Fruit fly (Drosophila melanogaster) whole organism, embryonic: ENCODE results near the gene CG17826.

ENCODE experiments used
- ATbp ChIP-seq: fragments of 200-800 bp; sonication (Bioruptor generic); optimal IDR thresholded peaks from 2 replicates; lab custom pipeline; 2017; ENCODE audit warnings: missing biosample characterization, mild to moderate bottlenecking, missing genetic modification characterization, missing genetic modification reagents
- B-H1 ChIP-seq: fragments of 200-800 bp; sonication (Bioruptor generic); IDR thresholded peaks from 3 replicates; pipeline ENCODE4 v1.3.6; 2022; ENCODE audit warnings: missing biosample characterization, missing genetic modification characterization
- Bdp1 ChIP-seq: fragments of 200-800 bp; sonication (Bioruptor generic); optimal IDR thresholded peaks from 3 replicates; lab custom pipeline; 2016; ENCODE audit warnings: missing biosample characterization, missing genetic modification characterization
- Bteb2 ChIP-seq: fragments of 200-800 bp; sonication (Bioruptor generic); optimal IDR thresholded peaks from 2 replicates; lab custom pipeline; 2016; ENCODE audit warnings: missing biosample characterization, missing genetic modification characterization
- CG10979 ChIP-seq: fragments of 200-800 bp; sonication (Bioruptor generic); optimal IDR thresholded peaks from 2 replicates; lab custom pipeline; 2018; ENCODE audit warnings: missing biosample characterization, mild to moderate bottlenecking, missing genetic modification characterization, moderate library complexity
- CG11093 ChIP-seq: fragments of 200-800 bp; sonication (Bioruptor generic); IDR thresholded peaks from 3 replicates; pipeline ENCODE4 v1.3.6; 2022; ENCODE audit warnings: missing biosample characterization, missing genetic modification characterization
- CG12219 ChIP-seq: fragments of 200-800 bp; sonication (Bioruptor generic); optimal IDR thresholded peaks from 3 replicates; lab custom pipeline; 2018; ENCODE audit warnings: missing biosample characterization, mild to moderate bottlenecking, missing genetic modification characterization
- CG13287 ChIP-seq: fragments of 200-800 bp; sonication (Bioruptor generic); IDR thresholded peaks from 2 replicates; pipeline ENCODE4 v1.3.6; 2022; ENCODE audit warnings: missing biosample characterization, missing genetic modification characterization; ENCODE audit not compliant: partially characterized antibody
- CG13624 ChIP-seq: fragments of 200-800 bp; sonication (Bioruptor generic); optimal IDR thresholded peaks from 2 replicates; lab custom pipeline; 2016; ENCODE audit warnings: missing biosample characterization, missing genetic modification characterization
- CG14667 ChIP-seq: fragments of 200-800 bp; sonication (Bioruptor generic); IDR thresholded peaks from 2 replicates; pipeline ENCODE4 v1.3.6; 2022; ENCODE audit warnings: missing biosample characterization, missing genetic modification characterization
- CG1647 ChIP-seq: fragments of 200-800 bp; sonication (Bioruptor generic); optimal IDR thresholded peaks from 3 replicates; lab custom pipeline; 2016; ENCODE audit warnings: missing biosample characterization, missing genetic modification characterization
- CG2116 ChIP-seq: fragments of 200-800 bp; sonication (Bioruptor generic); optimal IDR thresholded peaks from 3 replicates; lab custom pipeline; 2018; ENCODE audit warnings: missing biosample characterization, mild to moderate bottlenecking, missing genetic modification characterization
- CG2875 ChIP-seq: fragments of 200-800 bp; sonication (Bioruptor generic); optimal IDR thresholded peaks from 2 replicates; lab custom pipeline; 2017; ENCODE audit warnings: missing biosample characterization, mild to moderate bottlenecking, missing genetic modification characterization, missing genetic modification reagents
- CG34224 ChIP-seq: fragments of 200-800 bp; sonication (Bioruptor generic); IDR thresholded peaks from 3 replicates; pipeline ENCODE4 v1.3.6; 2022; ENCODE audit warnings: missing biosample characterization, missing genetic modification characterization; ENCODE audit not compliant: partially characterized antibody
- CG34422 ChIP-seq: fragments of 200-800 bp; sonication (Bioruptor generic); IDR thresholded peaks from 3 replicates; pipeline ENCODE4 v1.3.6; 2022; ENCODE audit warnings: missing biosample characterization, missing genetic modification characterization
- CG4282 ChIP-seq: fragments of 200-800 bp; sonication (Bioruptor generic); optimal IDR thresholded peaks from 2 replicates; lab custom pipeline; 2016; ENCODE audit warnings: missing biosample characterization, missing genetic modification characterization
- CG4820 ChIP-seq: fragments of 200-800 bp; sonication (Bioruptor generic); optimal IDR thresholded peaks from 3 replicates; lab custom pipeline; 2016; ENCODE audit warnings: missing biosample characterization, missing genetic modification characterization
- CG6254 ChIP-seq: fragments of 200-800 bp; sonication (Bioruptor generic); optimal IDR thresholded peaks from 3 replicates; lab custom pipeline; 2017; ENCODE audit warnings: mild to moderate bottlenecking, missing biosample characterization, missing genetic modification reagents, missing genetic modification characterization
- CG7271 ChIP-seq: fragments of 200-800 bp; sonication (Bioruptor generic); optimal IDR thresholded peaks from 2 replicates; lab custom pipeline; 2018; ENCODE audit warnings: missing biosample characterization, mild to moderate bottlenecking, missing genetic modification characterization, moderate library complexity
- CG7963 ChIP-seq: fragments of 200-800 bp; sonication (Bioruptor generic); IDR thresholded peaks from 3 replicates; pipeline ENCODE4 v1.3.6; 2022; ENCODE audit warnings: missing biosample characterization, missing genetic modification characterization; ENCODE audit not compliant: partially characterized antibody
- Deaf1 ChIP-seq: fragments of 200-800 bp; optimal IDR thresholded peaks from 3 replicates; lab custom pipeline; 2019; ENCODE audit warnings: missing biosample characterization, mild to moderate bottlenecking, missing genetic modification characterization, moderate library complexity
- Dek ChIP-seq: fragments of 200-800 bp; sonication (Bioruptor generic); optimal IDR thresholded peaks from 3 replicates; lab custom pipeline; 2019; ENCODE audit warnings: missing biosample characterization, mild to moderate bottlenecking, missing genetic modification characterization, moderate library complexity
- Doc2 ChIP-seq: fragments of 200-800 bp; sonication (Bioruptor generic); IDR thresholded peaks from 2 replicates; pipeline ENCODE4 v1.3.6; 2022; ENCODE audit warnings: missing biosample characterization, missing genetic modification characterization
- Elba2 ChIP-seq: fragments of 200-800 bp; sonication (Bioruptor generic); optimal IDR thresholded peaks from 3 replicates; lab custom pipeline; 2016; ENCODE audit warnings: missing biosample characterization, missing genetic modification characterization
- Fer3 ChIP-seq: fragments of 200-800 bp; sonication (Bioruptor generic); optimal IDR thresholded peaks from 2 replicates; lab custom pipeline; 2018; ENCODE audit warnings: missing biosample characterization, mild to moderate bottlenecking, missing genetic modification characterization, moderate library complexity
- Hey ChIP-seq: fragments of 200-800 bp; sonication (Bioruptor generic); optimal IDR thresholded peaks from 3 replicates; lab custom pipeline; 2018; ENCODE audit warnings: missing biosample characterization, mild to moderate bottlenecking, missing genetic modification characterization
- MBD-R2 ChIP-seq: fragments of 200-800 bp; sonication (Bioruptor generic); IDR thresholded peaks from 2 replicates; pipeline ENCODE4 v1.3.6; 2022; ENCODE audit warnings: missing biosample characterization, missing genetic modification characterization
- Med ChIP-seq: fragments of 200-800 bp; sonication (Bioruptor generic); peaks from one replicate; lab custom pipeline; 2016; ENCODE audit warnings: missing biosample characterization, missing genetic modification characterization, mild to moderate bottlenecking, inconsistent platforms, moderate library complexity
- Opbp ChIP-seq: fragments of 200-800 bp; sonication (Bioruptor generic); IDR thresholded peaks from 3 replicates; pipeline ENCODE4 v1.3.6; 2022; ENCODE audit warnings: missing biosample characterization, missing genetic modification characterization; ENCODE audit not compliant: partially characterized antibody
- PHDP ChIP-seq: fragments of 200-800 bp; sonication (Bioruptor generic); optimal IDR thresholded peaks from 3 replicates; lab custom pipeline; 2018; ENCODE audit warnings: missing biosample characterization, mild to moderate bottlenecking, missing genetic modification characterization, moderate library complexity
- Scr ChIP-seq: fragments of 200-800 bp; sonication (Bioruptor generic); IDR thresholded peaks from 2 replicates; pipeline ENCODE4 v1.3.6; 2022; ENCODE audit warnings: missing biosample characterization, missing genetic modification characterization; ENCODE audit not compliant: partially characterized antibody
- chn ChIP-seq: fragments of 200-800 bp; sonication (Bioruptor generic); optimal IDR thresholded peaks from 2 replicates; lab custom pipeline; 2016; ENCODE audit warnings: missing biosample characterization, missing genetic modification characterization
- crol ChIP-seq: fragments of 200-800 bp; sonication (Bioruptor generic); IDR thresholded peaks from 2 replicates; pipeline ENCODE4 v1.3.6; 2022; ENCODE audit warnings: missing biosample characterization, missing genetic modification characterization
- cwo ChIP-seq: fragments of 200-800 bp; sonication (Bioruptor generic); optimal IDR thresholded peaks from 3 replicates; lab custom pipeline; 2017; ENCODE audit warnings: missing biosample characterization, missing genetic modification characterization, mild to moderate bottlenecking, moderate library complexity, missing genetic modification reagents
- dm ChIP-seq: fragments of 200-800 bp; sonication (Bioruptor generic); optimal IDR thresholded peaks from 3 replicates; lab custom pipeline; 2016; ENCODE audit warnings: missing biosample characterization, missing genetic modification characterization
- en ChIP-seq: fragments of 200-800 bp; sonication (Bioruptor generic); optimal IDR thresholded peaks from 2 replicates; lab custom pipeline; 2016; ENCODE audit warnings: missing biosample characterization, missing genetic modification characterization
- ewg ChIP-seq: fragments of 200-800 bp; sonication (Bioruptor generic); optimal IDR thresholded peaks from 3 replicates; lab custom pipeline; 2017; ENCODE audit warnings: mild to moderate bottlenecking, missing biosample characterization, missing genetic modification reagents, missing genetic modification characterization
- ftz-f1 ChIP-seq: fragments of 200-800 bp; sonication (Bioruptor generic); optimal IDR thresholded peaks from 2 replicates; lab custom pipeline; 2016; ENCODE audit warnings: missing biosample characterization, missing genetic modification characterization
- grn ChIP-seq: fragments of 200-800 bp; sonication (Bioruptor generic); optimal IDR thresholded peaks from 3 replicates; lab custom pipeline; 2017; ENCODE audit warnings: missing biosample characterization, missing genetic modification characterization
- hbn ChIP-seq: fragments of 200-800 bp; sonication (Bioruptor generic); IDR thresholded peaks from 2 replicates; pipeline ENCODE4 v1.3.6; 2022; ENCODE audit warnings: missing biosample characterization, missing genetic modification characterization; ENCODE audit not compliant: partially characterized antibody
- kni ChIP-seq: fragments of 200-800 bp; sonication (Bioruptor generic); optimal IDR thresholded peaks from 3 replicates; lab custom pipeline; 2017; ENCODE audit warnings: mild to moderate bottlenecking, missing biosample characterization, missing genetic modification reagents, missing genetic modification characterization
- sc ChIP-seq, 3 experiments: fragments of >200 bp in 2 of 3; fragments of 200-800 bp in 1 of 3; sonication (Bioruptor generic) in 1 of 3; optimal IDR thresholded peaks; 2 replicates in 2 of 3; 3 replicates in 1 of 3; lab custom pipeline; 2017; ENCODE audit warnings: mild to moderate bottlenecking in 1 of 3, missing biosample characterization in 1 of 3, missing genetic modification characterization in 1 of 3, missing genetic modification reagents in 1 of 3
- schlank ChIP-seq: fragments of 200-800 bp; sonication (Bioruptor generic); optimal IDR thresholded peaks from 2 replicates; lab custom pipeline; 2018; ENCODE audit warnings: missing biosample characterization, mild to moderate bottlenecking, missing genetic modification characterization
- sens ChIP-seq: fragments of 200-800 bp; sonication (Bioruptor generic); peaks from one replicate; lab custom pipeline; 2016; ENCODE audit warnings: missing biosample characterization, missing genetic modification characterization
- shn ChIP-seq: fragments of 200-800 bp; sonication (Bioruptor generic); optimal IDR thresholded peaks from 3 replicates; lab custom pipeline; 2016; ENCODE audit warnings: missing biosample characterization, missing genetic modification characterization
- stwl ChIP-seq: fragments of 200-800 bp; sonication (Bioruptor generic); optimal IDR thresholded peaks from 3 replicates; lab custom pipeline; 2018; ENCODE audit warnings: missing biosample characterization, mild to moderate bottlenecking, missing genetic modification characterization, moderate library complexity
- tin ChIP-seq: fragments of 200-800 bp; sonication (Bioruptor generic); optimal IDR thresholded peaks from 3 replicates; lab custom pipeline; 2016; ENCODE audit warnings: missing biosample characterization, missing genetic modification characterization
- vvl ChIP-seq: fragments of 200-800 bp; sonication (Bioruptor generic); IDR thresholded peaks from 2 replicates; pipeline ENCODE4 v1.3.6; 2022; ENCODE audit warnings: missing biosample characterization, missing genetic modification characterization
- zen2 ChIP-seq: fragments of 200-800 bp; sonication (Bioruptor generic); IDR thresholded peaks from 3 replicates; pipeline ENCODE4 v1.3.6; 2022; ENCODE audit warnings: missing biosample characterization, missing genetic modification characterization; ENCODE audit not compliant: partially characterized antibody
- zf30C ChIP-seq: fragments of 200-800 bp; sonication (Bioruptor generic); optimal IDR thresholded peaks from 3 replicates; lab custom pipeline; 2018; ENCODE audit warnings: missing biosample characterization, mild to moderate bottlenecking, missing genetic modification characterization
- zfh1 ChIP-seq: fragments of 200-800 bp; sonication (Bioruptor generic); IDR thresholded peaks from 3 replicates; pipeline ENCODE4 v1.3.6; 2022; ENCODE audit warnings: missing biosample characterization, missing genetic modification characterization

Gene CG17826

DNA sequence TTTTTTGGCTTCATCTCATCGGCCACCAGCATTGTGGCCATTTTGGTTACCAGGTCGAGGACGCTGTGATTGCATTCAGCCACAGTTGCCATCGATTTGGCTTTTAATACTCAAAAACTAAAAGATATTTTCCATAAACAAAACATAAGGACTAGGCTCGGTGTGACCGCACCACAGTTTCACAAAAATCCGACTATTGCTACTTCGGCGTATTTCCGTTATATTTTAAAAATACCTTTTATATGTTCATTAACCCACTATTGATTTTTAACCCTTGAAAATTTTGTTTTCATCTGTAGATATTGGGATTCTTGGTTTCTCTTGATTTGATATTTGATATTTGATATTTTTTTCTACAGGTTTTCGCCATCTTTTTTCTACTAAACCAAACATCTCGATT, 48.3 kb downstream of the CG17826 start, which contains the start of gene Grip163 (continued):
- TF ChIP-seq CG1647 (GFP tag; lab: Kevin White, UChicago), result no peak
- no peak for TF ChIP-seq schlank
- no peak for TF ChIP-seq zen2
- no peak for TF ChIP-seq zf30C (GFP tag; lab: Kevin White, UChicago)
- no peak for TF ChIP-seq Deaf1 (tag; lab: Kevin White, UChicago)
- TF ChIP-seq Hey, result no peak
- no peak for TF ChIP-seq sens (GFP tag; lab: Kevin White, UChicago)
- TF ChIP-seq B-H1 (GFP tag; lab: Robert Waterston, UW), result no peak
- no peak for TF ChIP-seq CG4282 (GFP tag; lab: Kevin White, UChicago)
- no peak for TF ChIP-seq ftz-f1 (GFP tag; lab: Kevin White, UChicago)
- no peak for TF ChIP-seq Med (GFP tag; lab: Kevin White, UChicago)
- TF ChIP-seq CG13624 (GFP tag; lab: Kevin White, UChicago), result no peak
- TF ChIP-seq cwo (GFP tag; lab: Kevin White, UChicago), result no peak
- no peak for TF ChIP-seq Opbp (GFP tag; lab: Robert Waterston, UW)
- no peak for TF ChIP-seq CG34224
- TF ChIP-seq CG14667, result no peak
- no peak for TF ChIP-seq CG7271 (tag; lab: Kevin White, UChicago)
- TF ChIP-seq Fer3 (tag; lab: Kevin White, UChicago), result no peak
- no peak for TF ChIP-seq sc (optimal IDR thresholded peaks at IDR 0.05; lab: Kevin White, UChicago)
- no peak for TF ChIP-seq sc (GFP tag; optimal IDR thresholded peaks at IDR 0.05; lab: Kevin White, UChicago)
- no peak for TF ChIP-seq en
- TF ChIP-seq Doc2 (GFP tag; lab: Robert Waterston, UW), result no peak
- TF ChIP-seq CG10979 (tag; lab: Kevin White, UChicago), result no peak
- TF ChIP-seq stwl, result peak; percentile 52
- no peak for TF ChIP-seq CG12219
- TF ChIP-seq MBD-R2, result peak; percentile 51; the same call in 1 of the 2 replicates
- no peak for TF ChIP-seq ATbp (GFP tag; lab: Kevin White, UChicago)
- TF ChIP-seq grn (GFP tag; lab: Kevin White, UChicago), result no peak
- TF ChIP-seq dm (GFP tag; lab: Kevin White, UChicago), result no peak
- TF ChIP-seq tin (GFP tag; lab: Kevin White, UChicago), result no peak
- no peak for TF ChIP-seq PHDP (tag; lab: Kevin White, UChicago)
- no peak for TF ChIP-seq shn (GFP tag; lab: Kevin White, UChicago)
- no peak for TF ChIP-seq CG6254
- TF ChIP-seq CG2116 (GFP tag; lab: Kevin White, UChicago), result no peak
- TF ChIP-seq ewg (GFP tag; lab: Kevin White, UChicago), result no peak
- no peak for TF ChIP-seq CG2875 (GFP tag; lab: Kevin White, UChicago)
- no peak for TF ChIP-seq Bdp1 (GFP tag; lab: Kevin White, UChicago)
- TF ChIP-seq CG4820 (GFP tag; lab: Kevin White, UChicago), result no peak
- TF ChIP-seq Scr, result peak; percentile 15; the same call in 1 of the 2 replicates
- TF ChIP-seq Dek (tag; lab: Kevin White, UChicago), result no peak
- TF ChIP-seq CG34422, result no peak
- no peak for TF ChIP-seq CG7963 (GFP tag; lab: Robert Waterston, UW)
- no peak for TF ChIP-seq hbn (GFP tag; lab: Robert Waterston, UW)
- no peak for TF ChIP-seq kni (GFP tag; lab: Kevin White, UChicago)
- TF ChIP-seq Bteb2 (GFP tag; lab: Kevin White, UChicago), result no peak
- peak; percentile 10; the same call in 1 of the 2 replicates for TF ChIP-seq CG13287 (GFP tag; lab: Robert Waterston, UW)
- TF ChIP-seq CG11093, result no peak
- TF ChIP-seq Elba2, result peak; percentile 20
- no peak for TF ChIP-seq crol (GFP tag; lab: Robert Waterston, UW)
- no peak for TF ChIP-seq zfh1 (GFP tag; lab: Robert Waterston, UW)
- TF ChIP-seq vvl (GFP tag; lab: Robert Waterston, UW), result no peak
- no peak for TF ChIP-seq chn (GFP tag; lab: Kevin White, UChicago)
